Fruit fly (Drosophila melanogaster) whole organism, embryonic: ENCODE measurements around the gene CG13085.

Experiments used
- Atf-2 ChIP-seq: fragments of 200-800 bp; sonication (Bioruptor generic); optimal IDR thresholded peaks from 2 replicates; lab custom pipeline; 2016; ENCODE audit warnings: missing biosample characterization, missing genetic modification characterization
- Atf6 ChIP-seq: fragments of 200-800 bp; sonication (Bioruptor generic); IDR thresholded peaks from 2 replicates; pipeline ENCODE4 v1.3.6; 2022; ENCODE audit warnings: missing biosample characterization, missing genetic modification characterization
- Blimp-1 ChIP-seq: fragments of 200-800 bp; sonication (Bioruptor generic); optimal IDR thresholded peaks from 3 replicates; lab custom pipeline; 2018; ENCODE audit warnings: missing biosample characterization, missing genetic modification characterization, mild to moderate bottlenecking, moderate library complexity, missing genetic modification reagents
- CG12155 ChIP-seq: fragments of 200-800 bp; sonication (Bioruptor generic); optimal IDR thresholded peaks from 3 replicates; lab custom pipeline; 2016; ENCODE audit warnings: missing biosample characterization, missing genetic modification characterization
- CG1233 ChIP-seq: fragments of 200-800 bp; sonication (Bioruptor generic); optimal IDR thresholded peaks from 4 replicates; lab custom pipeline; 2018; ENCODE audit warnings: missing biosample characterization, mild to moderate bottlenecking, missing genetic modification characterization
- CG14965 ChIP-seq: fragments of 200-800 bp; sonication (Bioruptor generic); optimal IDR thresholded peaks from 2 replicates; lab custom pipeline; 2016; ENCODE audit warnings: missing biosample characterization, missing genetic modification characterization, borderline replicate concordance
- CG15011 ChIP-seq: fragments of 200-800 bp; sonication (Bioruptor generic); optimal IDR thresholded peaks from 3 replicates; lab custom pipeline; 2018; ENCODE audit warnings: missing biosample characterization, mild to moderate bottlenecking, missing genetic modification characterization
- CG15073 ChIP-seq: fragments of 200-800 bp; sonication (Bioruptor generic); optimal IDR thresholded peaks from 2 replicates; lab custom pipeline; 2016; ENCODE audit warnings: missing biosample characterization, missing genetic modification characterization
- CG1602 ChIP-seq: fragments of 200-800 bp; sonication (Bioruptor generic); optimal IDR thresholded peaks from 3 replicates; lab custom pipeline; 2016; ENCODE audit warnings: missing biosample characterization, missing genetic modification characterization
- CG16815 ChIP-seq: fragments of 200-800 bp; sonication (Bioruptor generic); optimal IDR thresholded peaks from 3 replicates; lab custom pipeline; 2017; ENCODE audit warnings: missing biosample characterization, mild to moderate bottlenecking, missing genetic modification characterization
- CG18476 ChIP-seq: fragments of 200-800 bp; sonication (Bioruptor generic); optimal IDR thresholded peaks from 2 replicates; lab custom pipeline; 2016; ENCODE audit warnings: missing biosample characterization, mild to moderate bottlenecking, missing genetic modification characterization
- CG18599 ChIP-seq: fragments of 200-800 bp; sonication (Bioruptor generic); optimal IDR thresholded peaks from 3 replicates; lab custom pipeline; 2017; ENCODE audit warnings: missing biosample characterization, missing genetic modification characterization, mild to moderate bottlenecking, moderate library complexity, missing genetic modification reagents
- CG32772 ChIP-seq: fragments of 200-800 bp; sonication (Bioruptor generic); IDR thresholded peaks from 2 replicates; pipeline ENCODE4 v1.3.6; 2022; ENCODE audit warnings: missing biosample characterization, missing genetic modification characterization
- CG33213 ChIP-seq: fragments of 200-800 bp; sonication (Bioruptor generic); optimal IDR thresholded peaks from 3 replicates; lab custom pipeline; 2016; ENCODE audit warnings: missing biosample characterization, missing genetic modification characterization
- CG8765 ChIP-seq: fragments of 200-800 bp; sonication (Bioruptor generic); IDR thresholded peaks from 2 replicates; pipeline ENCODE4 v1.3.6; 2022; ENCODE audit warnings: missing biosample characterization, missing genetic modification characterization
- D19A ChIP-seq: fragments of 200-800 bp; optimal IDR thresholded peaks from 3 replicates; lab custom pipeline; 2019; ENCODE audit warnings: missing biosample characterization, mild to moderate bottlenecking, missing genetic modification characterization, moderate library complexity
- Dad ChIP-seq: fragments of 200-800 bp; sonication (Bioruptor generic); optimal IDR thresholded peaks from 3 replicates; lab custom pipeline; 2016; ENCODE audit warnings: missing biosample characterization, missing genetic modification characterization
- Dfd ChIP-seq, 2 experiments: fragments of >200 bp; optimal IDR thresholded peaks; 2 replicates each; lab custom pipeline; 2017; ENCODE audit warnings: missing biosample characterization in 2 of 2, missing genetic modification characterization in 2 of 2
- Doc2 ChIP-seq: fragments of 200-800 bp; sonication (Bioruptor generic); IDR thresholded peaks from 2 replicates; pipeline ENCODE4 v1.3.6; 2022; ENCODE audit warnings: missing biosample characterization, missing genetic modification characterization
- Dref ChIP-seq: fragments of 200-800 bp; sonication (Bioruptor generic); IDR thresholded peaks from 2 replicates; pipeline ENCODE4 v1.3.6; 2022; ENCODE audit warnings: missing biosample characterization, missing genetic modification characterization
- E2f1 ChIP-seq: fragments of 200-800 bp; sonication (Bioruptor generic); IDR thresholded peaks from 2 replicates; pipeline ENCODE4 v1.3.6; 2022; ENCODE audit warnings: missing biosample characterization, missing genetic modification characterization
- Fer1 ChIP-seq: fragments of 200-800 bp; sonication (Bioruptor generic); optimal IDR thresholded peaks from 2 replicates; lab custom pipeline; 2017; ENCODE audit warnings: missing biosample characterization, mild to moderate bottlenecking, missing genetic modification characterization
- Gsc ChIP-seq: fragments of 200-800 bp; sonication (Bioruptor generic); IDR thresholded peaks from 2 replicates; pipeline ENCODE4 v1.3.6; 2022; ENCODE audit warnings: missing biosample characterization, missing genetic modification characterization
- H2.0 ChIP-seq: fragments of 200-800 bp; sonication (Bioruptor generic); IDR thresholded peaks from 2 replicates; pipeline ENCODE4 v1.3.6; 2022; ENCODE audit warnings: missing biosample characterization, missing genetic modification characterization
- HLH3B ChIP-seq: fragments of 200-800 bp; sonication (Bioruptor generic); IDR thresholded peaks from 2 replicates; pipeline ENCODE4 v1.3.6; 2022; ENCODE audit warnings: missing biosample characterization, missing genetic modification characterization
- Hr51 ChIP-seq, 2 experiments: fragments of 200-800 bp; sonication (Bioruptor generic); optimal IDR thresholded peaks; 2 replicates in 1 of 2; 3 replicates in 1 of 2; lab custom pipeline; 2016 to 2018; ENCODE audit warnings: missing biosample characterization in 2 of 2, missing genetic modification characterization in 2 of 2, mild to moderate bottlenecking in 1 of 2, moderate library complexity in 1 of 2
- Kr ChIP-seq: fragments of 200-800 bp; sonication (Bioruptor generic); optimal IDR thresholded peaks from 2 replicates; lab custom pipeline; 2017; ENCODE audit warnings: missing biosample characterization, mild to moderate bottlenecking, missing genetic modification characterization
- Mes4 ChIP-seq: fragments of 200-800 bp; sonication (Bioruptor generic); optimal IDR thresholded peaks from 2 replicates; lab custom pipeline; 2016; ENCODE audit warnings: missing biosample characterization, missing genetic modification characterization
- Nf-YC ChIP-seq: fragments of 200-800 bp; optimal IDR thresholded peaks from 3 replicates; lab custom pipeline; 2019; ENCODE audit warnings: missing biosample characterization, mild to moderate bottlenecking, missing genetic modification characterization, moderate library complexity
- Side ChIP-seq: fragments of 200-800 bp; sonication (Bioruptor generic); optimal IDR thresholded peaks from 2 replicates; lab custom pipeline; 2016; ENCODE audit warnings: missing biosample characterization, missing genetic modification characterization
- Tbp ChIP-seq: fragments of >200 bp; optimal IDR thresholded peaks from 2 replicates; lab custom pipeline; 2018; ENCODE audit warnings: missing biosample characterization, missing genetic modification characterization
- Trl ChIP-seq, 3 experiments: fragments of >200 bp in 2 of 3; fragments of 200-800 bp in 1 of 3; sonication (Bioruptor generic) in 1 of 3; optimal IDR thresholded peaks; 2 replicates in 1 of 3; 3 replicates in 2 of 3; lab custom pipeline; 2016 to 2017; ENCODE audit warnings: missing biosample characterization in 1 of 3, missing genetic modification characterization in 1 of 3
- ab ChIP-seq: fragments of 200-800 bp; sonication (Bioruptor generic); optimal IDR thresholded peaks from 2 replicates; lab custom pipeline; 2016; ENCODE audit warnings: missing biosample characterization, missing genetic modification characterization
- chif ChIP-seq, 2 experiments: fragments of 200-800 bp; sonication (Bioruptor generic); optimal IDR thresholded peaks; 3 replicates each; lab custom pipeline; 2016; ENCODE audit warnings: missing biosample characterization in 2 of 2, missing genetic modification characterization in 2 of 2
- chinmo ChIP-seq: fragments of 200-800 bp; sonication (Bioruptor generic); IDR thresholded peaks from 4 replicates; pipeline ENCODE4 v1.3.6; 2022; ENCODE audit warnings: missing biosample characterization, missing genetic modification characterization; ENCODE audit not compliant: partially characterized antibody
- cwo ChIP-seq: fragments of 200-800 bp; sonication (Bioruptor generic); optimal IDR thresholded peaks from 3 replicates; lab custom pipeline; 2017; ENCODE audit warnings: missing biosample characterization, missing genetic modification characterization, mild to moderate bottlenecking, moderate library complexity, missing genetic modification reagents
- en ChIP-seq: fragments of 200-800 bp; sonication (Bioruptor generic); optimal IDR thresholded peaks from 2 replicates; lab custom pipeline; 2016; ENCODE audit warnings: missing biosample characterization, missing genetic modification characterization
- fd3F ChIP-seq: fragments of 200-800 bp; sonication (Bioruptor generic); optimal IDR thresholded peaks from 2 replicates; lab custom pipeline; 2018; ENCODE audit warnings: missing biosample characterization, mild to moderate bottlenecking, missing genetic modification characterization, moderate library complexity
- ind ChIP-seq: fragments of 200-800 bp; sonication (Bioruptor generic); optimal IDR thresholded peaks from 3 replicates; lab custom pipeline; 2016; ENCODE audit warnings: missing biosample characterization, missing genetic modification characterization
- pan ChIP-seq, 4 experiments: fragments of >200 bp in 3 of 4; fragments of 200-800 bp in 1 of 4; sonication (Bioruptor generic) in 1 of 4; optimal IDR thresholded peaks in 3 of 4; IDR thresholded peaks in 1 of 4; 2 replicates each; pipeline versions ENCODE4 v1.3.6 to Lab custom; 2017 to 2022; ENCODE audit warnings: missing biosample characterization in 2 of 4, missing genetic modification characterization in 2 of 4, mixed read lengths in 1 of 4
- pita ChIP-seq: fragments of 200-800 bp; sonication (Bioruptor generic); optimal IDR thresholded peaks from 2 replicates; lab custom pipeline; 2017; ENCODE audit warnings: missing biosample characterization, mild to moderate bottlenecking, missing genetic modification characterization
- prd ChIP-seq, 3 experiments: fragments of >200 bp in 2 of 3; fragments of 200-800 bp in 1 of 3; sonication (Bioruptor generic) in 1 of 3; optimal IDR thresholded peaks in 2 of 3; IDR thresholded peaks in 1 of 3; 2 replicates in 2 of 3; 3 replicates in 1 of 3; pipeline versions ENCODE4 v1.3.6 to Lab custom; 2017 to 2022; ENCODE audit warnings: missing biosample characterization in 1 of 3, missing genetic modification characterization in 1 of 3
- sc ChIP-seq, 3 experiments: fragments of >200 bp in 2 of 3; fragments of 200-800 bp in 1 of 3; sonication (Bioruptor generic) in 1 of 3; optimal IDR thresholded peaks; 2 replicates in 2 of 3; 3 replicates in 1 of 3; lab custom pipeline; 2017; ENCODE audit warnings: mild to moderate bottlenecking in 1 of 3, missing biosample characterization in 1 of 3, missing genetic modification characterization in 1 of 3, missing genetic modification reagents in 1 of 3
- sisA ChIP-seq: fragments of 200-800 bp; sonication (Bioruptor generic); IDR thresholded peaks from 2 replicates; pipeline ENCODE4 v1.3.6; 2022; ENCODE audit warnings: missing biosample characterization, missing genetic modification characterization
- sna ChIP-seq: fragments of 200-800 bp; sonication (Bioruptor generic); IDR thresholded peaks from 2 replicates; pipeline ENCODE4 v1.3.6; 2022; ENCODE audit warnings: missing biosample characterization, missing genetic modification characterization; ENCODE audit not compliant: partially characterized antibody
- unc-4 ChIP-seq: fragments of 200-800 bp; sonication (Bioruptor generic); IDR thresholded peaks from 2 replicates; pipeline ENCODE4 v1.3.6; 2022; ENCODE audit warnings: missing biosample characterization, missing genetic modification characterization; ENCODE audit not compliant: partially characterized antibody
- vvl ChIP-seq: fragments of 200-800 bp; sonication (Bioruptor generic); IDR thresholded peaks from 2 replicates; pipeline ENCODE4 v1.3.6; 2022; ENCODE audit warnings: missing biosample characterization, missing genetic modification characterization
- wdn ChIP-seq: fragments of 200-800 bp; sonication (Bioruptor generic); IDR thresholded peaks from 2 replicates; pipeline ENCODE4 v1.3.6; 2022; ENCODE audit warnings: missing biosample characterization, missing genetic modification characterization
- wek ChIP-seq: fragments of 200-800 bp; sonication (Bioruptor generic); optimal IDR thresholded peaks from 3 replicates; lab custom pipeline; 2018; ENCODE audit warnings: missing biosample characterization, mild to moderate bottlenecking, missing genetic modification characterization, moderate library complexity

The CG13085 gene

dm6 chr2L:19453381-19453780 is 29.5 kb downstream of the CG13085 start, which contains the start of gene Top2 (continued):
- TF ChIP-seq CG12155 (GFP tag; lab: Kevin White, UChicago) (peak; percentile 34), ab (GFP tag; lab: Kevin White, UChicago) (no peak), ind (GFP tag; lab: Kevin White, UChicago) (peak; percentile 35), wek (GFP tag; lab: Kevin White, UChicago) (no peak), H2.0 (GFP tag; lab: Robert Waterston, UW) (no peak), CG15073 (GFP tag; lab: Kevin White, UChicago) (no peak), prd (optimal IDR thresholded peaks at IDR 0.05; lab: Kevin White, UChicago) (no peak), prd (GFP tag; IDR thresholded peaks at IDR 0.05; lab: Robert Waterston, UW) (no peak), CG15011 (GFP tag; lab: Kevin White, UChicago) (no peak), sisA (no peak), Mes4 (no peak), Doc2 (GFP tag; lab: Robert Waterston, UW) (no peak), Atf6 (GFP tag; lab: Robert Waterston, UW) (no peak), chinmo (GFP tag; lab: Robert Waterston, UW) (peak; percentile 72; the same call in 2 of the 4 replicates), Hr51 (GFP tag; optimal IDR thresholded peaks at IDR 0.05; lab: Kevin White, UChicago) (peak in 1 of 2 experiments; percentile 48), wdn (0 out of 2 replicates have a peak, but pooled peaks have one; percentile 22), CG32772 (GFP tag; lab: Robert Waterston, UW) (no peak), Gsc (no peak), Dfd (GFP tag; optimal IDR thresholded peaks at IDR 0.05; lab: Kevin White, UChicago) (no peak), Kr (GFP tag; lab: Kevin White, UChicago) (no peak), CG18476 (GFP tag; lab: Kevin White, UChicago) (no peak), Nf-YC (tag; lab: Kevin White, UChicago) (peak; percentile 14), Fer1 (GFP tag; lab: Kevin White, UChicago) (no peak), vvl (GFP tag; lab: Robert Waterston, UW) (peak; percentile 9; the same call in 1 of the 2 replicates), D19A (peak; percentile 18), Tbp (no peak), Dad (GFP tag; lab: Kevin White, UChicago) (peak; percentile 3), Side (GFP tag; lab: Kevin White, UChicago) (peak; percentile 42), CG16815 (GFP tag; lab: Kevin White, UChicago) (peak; percentile 11), CG1233 (GFP tag; lab: Kevin White, UChicago) (no peak), HLH3B (GFP tag; lab: Robert Waterston, UW) (no peak), fd3F (no peak), CG14965 (GFP tag; lab: Kevin White, UChicago) (no peak), unc-4 (GFP tag; lab: Robert Waterston, UW) (peak; percentile 83), Dref (peak; percentile 98), en (no peak), pita (GFP tag; lab: Kevin White, UChicago) (peak; percentile 95), Blimp-1 (GFP tag; lab: Kevin White, UChicago) (no peak), Trl (optimal IDR thresholded peaks at IDR 0.05; lab: Kevin White, UChicago) (no peak), Trl (GFP tag; optimal IDR thresholded peaks at IDR 0.05; lab: Kevin White, UChicago) (peak; percentile 6), CG33213 (GFP tag; lab: Kevin White, UChicago) (peak; percentile 86), cwo (GFP tag; lab: Kevin White, UChicago) (peak; percentile 87), chif (GFP tag; optimal IDR thresholded peaks at IDR 0.05; lab: Kevin White, UChicago) (peak; percentile 26 to 50), CG1602 (GFP tag; lab: Kevin White, UChicago) (no peak), CG18599 (no peak), Atf-2 (GFP tag; lab: Kevin White, UChicago) (no peak), CG8765 (GFP tag; lab: Robert Waterston, UW) (no peak), sna (GFP tag; lab: Robert Waterston, UW) (peak; percentile 44), pan (optimal IDR thresholded peaks at IDR 0.05; lab: Kevin White, UChicago) (no peak), pan (GFP tag; optimal IDR thresholded peaks at IDR 0.05 in 1 of 2, IDR thresholded peaks at IDR 0.05 in 1 of 2) (no peak), E2f1 (peak; percentile 30; the same call in 1 of the 2 replicates), sc (optimal IDR thresholded peaks at IDR 0.05; lab: Kevin White, UChicago) (no peak), sc (GFP tag; optimal IDR thresholded peaks at IDR 0.05; lab: Kevin White, UChicago) (no peak)
